Fruit fly (Drosophila melanogaster) whole organism: ENCODE results near the gene mRpS34.

Experiments
- CG8478 ChIP-seq: fragments of >200 bp; optimal IDR thresholded peaks from 2 replicates; lab custom pipeline; 2018; ENCODE audit warnings: inconsistent platforms
- Dll ChIP-seq: fragments of >200 bp; optimal IDR thresholded peaks from 2 replicates; lab custom pipeline; 2017
- EcR ChIP-seq, 2 experiments: fragments of >200 bp; optimal IDR thresholded peaks; 2 replicates each; lab custom pipeline; 2017; ENCODE audit warnings: missing biosample characterization in 2 of 2, missing genetic modification characterization in 2 of 2, missing genetic modification reagents in 2 of 2
- pan ChIP-seq: fragments of >200 bp; optimal IDR thresholded peaks from 2 replicates; lab custom pipeline; 2017
- psq ChIP-seq: fragments of >200 bp; optimal IDR thresholded peaks from 2 replicates; lab custom pipeline; 2017
- usp ChIP-seq: fragments of >200 bp; optimal IDR thresholded peaks from 2 replicates; lab custom pipeline; 2017; ENCODE audit warnings: missing biosample characterization, missing genetic modification characterization, mixed read lengths

DNA sequence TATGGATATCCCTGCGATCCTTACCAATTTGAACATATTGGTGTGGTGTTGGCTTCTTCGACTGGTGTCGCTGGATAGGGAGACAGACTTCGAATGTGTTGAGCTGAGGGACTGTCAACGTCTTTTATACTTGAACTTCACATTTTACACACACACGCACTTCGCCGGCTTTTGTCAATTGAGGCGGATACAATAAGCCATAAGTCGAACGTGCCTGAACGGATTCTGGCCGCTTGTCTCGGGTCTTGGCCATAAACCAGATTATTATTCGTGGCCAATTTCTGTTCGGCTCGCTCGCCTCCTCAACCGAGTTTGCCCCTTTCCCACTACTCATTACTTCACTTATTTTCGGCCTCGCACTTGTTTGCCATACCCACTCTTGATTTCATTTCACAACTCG lies 44.8 kb upstream of the mRpS34 start, which contains the start of gene CG13044:
- TF ChIP-seq Dll (no peak), psq (lab: Kevin White, UChicago) (no peak), CG8478 (lab: Kevin White, UChicago) (no peak), pan (lab: Kevin White, UChicago) (no peak), EcR (GFP tag; optimal IDR thresholded peaks at IDR 0.05; lab: Kevin White, UChicago) (no peak), usp (GFP tag; lab: Kevin White, UChicago) (no peak)
